Fruit fly (Drosophila melanogaster): Measurements from ENCODE around the gene Ptp10D.

dm6 chrX:11683480-11683879, 61.7 kb downstream of the Ptp10D start:
- TF ChIP-seq EcR (GFP tag; optimal IDR thresholded peaks at IDR 0.05) (peak; percentile 45), CG15710 (tag; optimal IDR thresholded peaks at IDR 0.05) (no peak), rn (GFP tag; IDR thresholded peaks at IDR 0.05) (no peak), Pif1A (GFP tag; optimal IDR thresholded peaks at IDR 0.05) (no peak), CG10348 (GFP tag; IDR thresholded peaks at IDR 0.05) (no peak), Snoo (tag; optimal IDR thresholded peaks at IDR 0.05) (peak; percentile 46), D1 (tag; optimal IDR thresholded peaks at IDR 0.05) (no peak)

Data from whole organism, pupa.